Worm (Caenorhabditis elegans) whole organism, L1 larva: ENCODE results near the gene F35E12.6.
A peak's percentile ranks its signal among the peaks of the same experiment; 100 is the strongest.

ENCODE experiments used
- C04F5.9 ChIP-seq: sonication (generic microtip); optimal IDR thresholded peaks from 2 replicates; lab custom pipeline; 2016; ENCODE audit warnings: missing genetic modification characterization, missing compliant biosample characterization
- C16A3.4 ChIP-seq: fragments of 150-350 bp; optimal IDR thresholded peaks from 2 replicates; lab custom pipeline; 2014; ENCODE audit warnings: missing biosample characterization, missing genetic modification characterization
- C34B4.2 ChIP-seq: sonication (generic microtip); optimal IDR thresholded peaks from 2 replicates; lab custom pipeline; 2017; ENCODE audit warnings: mild to moderate bottlenecking, missing genetic modification characterization, missing compliant biosample characterization
- aha-1 ChIP-seq: fragments of 150-350 bp; optimal IDR thresholded peaks from 2 replicates; lab custom pipeline; 2014; ENCODE audit warnings: missing biosample characterization, missing genetic modification characterization
- alr-1 ChIP-seq: fragments of 200-800 bp; sonication (Bioruptor generic); optimal IDR thresholded peaks from 2 replicates; lab custom pipeline; 2018; ENCODE audit warnings: borderline replicate concordance, mild to moderate bottlenecking, missing genetic modification characterization, missing compliant biosample characterization
- aly-2 ChIP-seq: fragments of 150-350 bp; optimal IDR thresholded peaks from 2 replicates; lab custom pipeline; 2014; ENCODE audit warnings: missing biosample characterization, missing genetic modification characterization
- blmp-1 ChIP-seq: fragments of 150-350 bp; optimal IDR thresholded peaks from 2 replicates; lab custom pipeline; 2014; ENCODE audit warnings: missing biosample characterization, missing genetic modification characterization
- ceh-82 ChIP-seq, 3 experiments: fragments of 150-350 bp in 1 of 3; sonication (generic microtip) in 2 of 3; optimal IDR thresholded peaks; 2 replicates each; lab custom pipeline; 2014 to 2017; ENCODE audit warnings: missing biosample characterization in 3 of 3, missing genetic modification characterization in 3 of 3
- ceh-88 ChIP-seq: fragments of 200-800 bp; sonication (Bioruptor generic); IDR thresholded peaks from 2 replicates; pipeline ENCODE4 v1.3.6; 2022; ENCODE audit warnings: missing genetic modification characterization, missing compliant biosample characterization
- ceh-90 ChIP-seq: sonication (generic microtip); optimal IDR thresholded peaks from 2 replicates; lab custom pipeline; 2016; ENCODE audit warnings: missing genetic modification characterization, missing compliant biosample characterization
- ces-1 ChIP-seq: fragments of 150-350 bp; optimal IDR thresholded peaks from 2 replicates; lab custom pipeline; 2014; ENCODE audit warnings: missing biosample characterization, missing genetic modification reagents, missing genetic modification characterization
- dsc-1 ChIP-seq: sonication (generic microtip); optimal IDR thresholded peaks from 2 replicates; lab custom pipeline; 2016; ENCODE audit warnings: mild to moderate bottlenecking, missing genetic modification characterization, missing compliant biosample characterization
- efl-1 ChIP-seq, 4 experiments: fragments of 150-350 bp; optimal IDR thresholded peaks in 3 of 4; peaks in 1 of 4; 1 replicate in 1 of 4; 2 replicates in 3 of 4; lab custom pipeline; 2014; ENCODE audit warnings: missing biosample characterization in 2 of 4, missing genetic modification characterization in 2 of 4, missing genetic modification reagents in 2 of 4
- ets-5 ChIP-seq: fragments of 200-800 bp; sonication (Bioruptor generic); IDR thresholded peaks from 2 replicates; pipeline ENCODE4 v1.3.6; 2022; ENCODE audit warnings: missing genetic modification characterization, missing compliant biosample characterization
- fkh-10 ChIP-seq: sonication (generic microtip); optimal IDR thresholded peaks from 2 replicates; lab custom pipeline; 2017; ENCODE audit warnings: missing biosample characterization, missing genetic modification reagents, missing genetic modification characterization
- fkh-8 ChIP-seq: sonication (generic microtip); optimal IDR thresholded peaks from 2 replicates; lab custom pipeline; 2016; ENCODE audit warnings: mild to moderate bottlenecking, missing genetic modification characterization, missing compliant biosample characterization
- hlh-17 ChIP-seq: fragments of 200-800 bp; sonication (Bioruptor generic); optimal IDR thresholded peaks from 2 replicates; lab custom pipeline; 2018; ENCODE audit warnings: missing genetic modification characterization, mild to moderate bottlenecking, missing compliant biosample characterization, moderate library complexity, borderline replicate concordance
- lin-13 ChIP-seq: fragments of 150-350 bp; optimal IDR thresholded peaks from 2 replicates; lab custom pipeline; 2014; ENCODE audit warnings: missing biosample characterization, missing genetic modification reagents, missing genetic modification characterization
- lin-14 ChIP-seq: fragments of 200-800 bp; sonication (Bioruptor generic); optimal IDR thresholded peaks from 2 replicates; lab custom pipeline; 2018; ENCODE audit warnings: mild to moderate bottlenecking, missing genetic modification characterization, moderate library complexity, missing compliant biosample characterization
- lin-15B ChIP-seq: fragments of 150-350 bp; sonication (generic microtip); optimal IDR thresholded peaks from 3 replicates; lab custom pipeline; 2014; ENCODE audit warnings: missing biosample characterization, missing genetic modification characterization
- lin-35 ChIP-seq, 2 experiments: fragments of 150-350 bp; optimal IDR thresholded peaks; 2 replicates each; lab custom pipeline; 2014; ENCODE audit warnings: missing biosample characterization in 2 of 2, missing genetic modification characterization in 2 of 2, missing genetic modification reagents in 2 of 2
- lin-39 ChIP-seq: fragments of 150-350 bp; optimal IDR thresholded peaks from 2 replicates; lab custom pipeline; 2014; ENCODE audit warnings: missing biosample characterization, missing genetic modification reagents, missing genetic modification characterization
- lir-3 ChIP-seq: sonication (generic microtip); optimal IDR thresholded peaks from 2 replicates; lab custom pipeline; 2016; ENCODE audit warnings: mild to moderate bottlenecking, missing genetic modification characterization, moderate library complexity, missing compliant biosample characterization; ENCODE audit not compliant: poor library complexity
- lsy-2 ChIP-seq, 2 experiments: fragments of 150-350 bp; optimal IDR thresholded peaks; 2 replicates each; lab custom pipeline; 2014; ENCODE audit warnings: missing biosample characterization in 2 of 2, missing genetic modification characterization in 2 of 2
- mab-9 ChIP-seq: fragments of 200-800 bp; sonication (Bioruptor generic); IDR thresholded peaks from 2 replicates; pipeline ENCODE4 v1.3.6; 2022; ENCODE audit warnings: missing genetic modification reagents, missing genetic modification characterization, missing compliant biosample characterization
- mep-1 ChIP-seq: fragments of 150-350 bp; optimal IDR thresholded peaks from 2 replicates; lab custom pipeline; 2014; ENCODE audit warnings: missing biosample characterization, missing genetic modification characterization
- nhr-20 ChIP-seq: sonication (generic microtip); optimal IDR thresholded peaks from 2 replicates; lab custom pipeline; 2016; ENCODE audit warnings: mild to moderate bottlenecking, missing genetic modification characterization, missing compliant biosample characterization
- nhr-237 ChIP-seq: fragments of 150-350 bp; optimal IDR thresholded peaks from 2 replicates; lab custom pipeline; 2014; ENCODE audit warnings: missing biosample characterization, missing genetic modification characterization
- nhr-28 ChIP-seq: fragments of 150-350 bp; optimal IDR thresholded peaks from 2 replicates; lab custom pipeline; 2014; ENCODE audit warnings: missing biosample characterization, missing genetic modification characterization
- nhr-84 ChIP-seq: sonication (generic microtip); optimal IDR thresholded peaks from 2 replicates; lab custom pipeline; 2017; ENCODE audit warnings: missing biosample characterization, missing genetic modification characterization
- nhr-85 ChIP-seq: sonication (generic microtip); peaks from one replicate; lab custom pipeline; 2016; ENCODE audit warnings: missing genetic modification characterization, inconsistent platforms, missing compliant biosample characterization
- pag-3 ChIP-seq: sonication (generic microtip); optimal IDR thresholded peaks from 2 replicates; lab custom pipeline; 2017; ENCODE audit warnings: missing genetic modification characterization, mild to moderate bottlenecking, missing compliant biosample characterization, antibody characterized with exemption, borderline replicate concordance; ENCODE audit not compliant: insufficient read depth
- pax-3 ChIP-seq: fragments of 200-800 bp; sonication (Bioruptor generic); optimal IDR thresholded peaks from 2 replicates; lab custom pipeline; 2018; ENCODE audit warnings: mild to moderate bottlenecking, missing genetic modification characterization, moderate library complexity, missing compliant biosample characterization
- pqm-1 ChIP-seq: sonication (generic microtip); optimal IDR thresholded peaks from 3 replicates; lab custom pipeline; 2017; ENCODE audit warnings: missing biosample characterization, missing genetic modification characterization
- rnt-1 ChIP-seq: sonication (generic microtip); optimal IDR thresholded peaks from 2 replicates; lab custom pipeline; 2016; ENCODE audit warnings: mild to moderate bottlenecking, missing genetic modification characterization, moderate library complexity, missing compliant biosample characterization
- skn-1 ChIP-seq: fragments of 150-350 bp; optimal IDR thresholded peaks from 2 replicates; lab custom pipeline; 2014; ENCODE audit warnings: missing biosample characterization, missing genetic modification characterization
- sox-4 ChIP-seq: sonication (generic microtip); optimal IDR thresholded peaks from 2 replicates; lab custom pipeline; 2016; ENCODE audit warnings: missing genetic modification characterization, missing compliant biosample characterization
- sptf-1 ChIP-seq: fragments of 150-350 bp; optimal IDR thresholded peaks from 2 replicates; lab custom pipeline; 2014; ENCODE audit warnings: missing biosample characterization, missing genetic modification characterization
- sup-37 ChIP-seq: fragments of 200-800 bp; sonication (Bioruptor generic); optimal IDR thresholded peaks from 2 replicates; lab custom pipeline; 2018; ENCODE audit warnings: mild to moderate bottlenecking, missing genetic modification characterization, missing compliant biosample characterization
- swsn-7 ChIP-seq: sonication (generic microtip); optimal IDR thresholded peaks from 2 replicates; lab custom pipeline; 2016; ENCODE audit warnings: missing genetic modification characterization, missing compliant biosample characterization
- tlp-1 ChIP-seq: fragments of 150-350 bp; optimal IDR thresholded peaks from 2 replicates; lab custom pipeline; 2014; ENCODE audit warnings: missing biosample characterization, missing genetic modification characterization
- unc-30 ChIP-seq: sonication (generic microtip); optimal IDR thresholded peaks from 2 replicates; lab custom pipeline; 2017; ENCODE audit warnings: missing biosample characterization, missing genetic modification characterization
- unc-86 ChIP-seq: sonication (generic microtip); optimal IDR thresholded peaks from 2 replicates; lab custom pipeline; 2016; ENCODE audit warnings: missing genetic modification characterization, missing compliant biosample characterization
- unc-98 ChIP-seq: fragments of 200-800 bp; sonication (Bioruptor generic); IDR thresholded peaks from 2 replicates; pipeline ENCODE4 v1.3.6; 2022; ENCODE audit warnings: missing genetic modification characterization, missing compliant biosample characterization
- xbp-1 ChIP-seq: sonication (generic microtip); optimal IDR thresholded peaks from 2 replicates; lab custom pipeline; 2016; ENCODE audit warnings: missing genetic modification characterization, missing compliant biosample characterization
- zag-1 ChIP-seq: fragments of 150-350 bp; optimal IDR thresholded peaks from 2 replicates; lab custom pipeline; 2014; ENCODE audit warnings: missing biosample characterization, missing genetic modification characterization
- zip-4 ChIP-seq: fragments of 200-800 bp; sonication (Bioruptor generic); optimal IDR thresholded peaks from 2 replicates; lab custom pipeline; 2018; ENCODE audit warnings: mild to moderate bottlenecking, missing genetic modification characterization, moderate library complexity, missing compliant biosample characterization
- ztf-11 ChIP-seq, 2 experiments: sonication (generic microtip); optimal IDR thresholded peaks; 2 replicates each; lab custom pipeline; 2016 to 2017; ENCODE audit warnings: missing genetic modification characterization in 2 of 2, missing biosample characterization in 1 of 2, missing compliant biosample characterization in 1 of 2

Gene F35E12.6

DNA sequence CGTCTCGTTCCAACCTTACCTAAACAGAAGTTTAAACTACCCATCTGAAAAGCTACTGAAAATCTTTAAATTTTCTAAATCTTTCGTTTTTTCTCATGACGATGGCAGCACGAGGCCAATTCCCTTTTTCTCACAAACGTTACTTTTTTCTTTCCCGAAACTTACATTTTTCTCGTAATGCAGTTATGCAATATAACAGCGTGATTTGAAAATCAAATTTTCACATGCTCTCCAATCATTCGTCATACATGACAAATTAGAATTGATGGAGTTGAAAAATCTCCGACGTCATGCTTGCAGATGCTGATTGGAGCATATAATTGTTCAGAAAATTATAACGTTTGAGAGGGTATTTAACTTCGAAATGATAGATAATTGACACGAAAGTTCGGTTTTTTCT, 27.7 kb upstream of the F35E12.6 start (continued):
- TF ChIP-seq hlh-17 (no peak), fkh-10 (GFP tag; lab: Kevin White, UChicago) (peak; percentile 0), unc-86 (tag; lab: Kevin White, UChicago) (no peak), sox-4 (tag; lab: Kevin White, UChicago) (no peak)

- no peak for TF ChIP-seq tlp-1 (tag; lab: Kevin White, UChicago)
- peak; percentile 63 for TF ChIP-seq fkh-8 (tag; lab: Kevin White, UChicago)
- TF ChIP-seq pax-3 (tag; lab: Kevin White, UChicago) = peak; percentile 36
- peak; percentile 56 for TF ChIP-seq dsc-1
- no peak for TF ChIP-seq efl-1 (optimal IDR thresholded peaks at IDR 0.05; lab: Kevin White, UChicago)
- TF ChIP-seq efl-1 (GFP tag; optimal IDR thresholded peaks at IDR 0.05 in 1 of 2; lab: Kevin White, UChicago) = peak in 1 of 2 experiments; percentile 1
These were observed 26.5 kb upstream of the F35E12.6 start, which contains the start of gene F20G2.6 for ce11 chrV:13762426-13763127. F20G2.6 (plus strand) TSS chrV:13763077.

ce11 chrV:13757349-13757748, 21.3 kb upstream of the F35E12.6 start:
- TF ChIP-seq lir-3 (tag; lab: Kevin White, UChicago) (peak; percentile 28), pqm-1 (tag; lab: Kevin White, UChicago) (no peak), nhr-85 (tag; lab: Kevin White, UChicago) (no peak), unc-30 (tag; lab: Kevin White, UChicago) (no peak), C34B4.2 (tag; lab: Kevin White, UChicago) (no peak), mab-9 (GFP tag; lab: Robert Waterston, UW) (no peak), sup-37 (GFP tag; lab: Kevin White, UChicago) (no peak), lsy-2 (tag; optimal IDR thresholded peaks at IDR 0.05; lab: Kevin White, UChicago) (peak in 1 of 2 experiments; percentile 46), fkh-10 (GFP tag; lab: Kevin White, UChicago) (no peak), zag-1 (no peak), lin-13 (GFP tag; lab: Kevin White, UChicago) (no peak), ztf-11 (tag; optimal IDR thresholded peaks at IDR 0.05; lab: Kevin White, UChicago) (no peak), ceh-90 (tag; lab: Kevin White, UChicago) (no peak), alr-1 (tag; lab: Kevin White, UChicago) (no peak), xbp-1 (tag; lab: Kevin White, UChicago) (no peak), pag-3 (tag; lab: Kevin White, UChicago) (no peak), swsn-7 (tag; lab: Kevin White, UChicago) (no peak), nhr-28 (no peak), nhr-20 (tag; lab: Kevin White, UChicago) (no peak), unc-86 (tag; lab: Kevin White, UChicago) (no peak), lin-39 (no peak), ces-1 (GFP tag; lab: Kevin White, UChicago) (no peak), nhr-84 (tag; lab: Kevin White, UChicago) (no peak), nhr-237 (tag; lab: Kevin White, UChicago) (no peak), lin-35 (GFP tag; optimal IDR thresholded peaks at IDR 0.05; lab: Kevin White, UChicago) (peak in 1 of 2 experiments; percentile 48), mep-1 (tag; lab: Kevin White, UChicago) (peak; percentile 34), C04F5.9 (tag; lab: Kevin White, UChicago) (no peak), aha-1 (tag; lab: Kevin White, UChicago) (no peak), C16A3.4 (tag; lab: Kevin White, UChicago) (no peak), unc-98 (GFP tag; lab: Robert Waterston, UW) (no peak), lin-14 (GFP tag; lab: Kevin White, UChicago) (peak; percentile 73), sptf-1 (tag; lab: Kevin White, UChicago) (no peak), tlp-1 (tag; lab: Kevin White, UChicago) (no peak), zip-4 (GFP tag; lab: Kevin White, UChicago) (no peak), pax-3 (tag; lab: Kevin White, UChicago) (no peak), skn-1 (tag; lab: Kevin White, UChicago) (no peak), ets-5 (GFP tag; lab: Robert Waterston, UW) (no peak), lin-15B (tag; lab: Kevin White, UChicago) (no peak), aly-2 (tag; lab: Kevin White, UChicago) (no peak), ceh-88 (GFP tag; lab: Robert Waterston, UW) (no peak), blmp-1 (tag; lab: Kevin White, UChicago) (no peak), rnt-1 (tag; lab: Kevin White, UChicago) (no peak), ceh-82 (tag; optimal IDR thresholded peaks at IDR 0.05; lab: Kevin White, UChicago) (peak in 1 of 3 experiments; percentile 15)
